Worm (Caenorhabditis elegans) whole organism, midembryonic: ENCODE results near the gene old-2.

Source experiments
- flt-1 ChIP-seq: fragments of 200-800 bp; sonication (Bioruptor generic); IDR thresholded peaks from 2 replicates; pipeline ENCODE4 v1.3.6; 2022; ENCODE audit warnings: missing genetic modification characterization, missing compliant biosample characterization
- tab-1 ChIP-seq: fragments of 200-800 bp; sonication (Bioruptor generic); IDR thresholded peaks from 2 replicates; pipeline ENCODE4 v1.3.6; 2022; ENCODE audit warnings: missing genetic modification characterization, missing compliant biosample characterization

- TF ChIP-seq flt-1 (GFP tag; lab: Robert Waterston, UW): no peak
- TF ChIP-seq tab-1: no peak
Measured at ce11 chrII:9833855-9834254, 15.5 kb downstream of the old-2 start, which contains the start of gene ZK938.3.
